Fruit fly (Drosophila melanogaster) whole organism, embryonic: ENCODE results near the gene Pxn.

Experiments
- Ada2b ChIP-seq: fragments of 200-800 bp; sonication (Bioruptor generic); IDR thresholded peaks from 2 replicates; pipeline ENCODE4 v1.3.6; 2022; ENCODE audit warnings: missing biosample characterization, missing genetic modification characterization
- C15 ChIP-seq: fragments of 200-800 bp; sonication (Bioruptor generic); IDR thresholded peaks from 3 replicates; pipeline ENCODE4 v1.3.6; 2022; ENCODE audit warnings: missing biosample characterization, missing genetic modification characterization
- CG10209 ChIP-seq: fragments of 200-800 bp; sonication (Bioruptor generic); optimal IDR thresholded peaks from 3 replicates; lab custom pipeline; 2017; ENCODE audit warnings: missing biosample characterization, mild to moderate bottlenecking, missing genetic modification characterization, missing genetic modification reagents
- CG10959 ChIP-seq: fragments of 200-800 bp; sonication (Bioruptor generic); IDR thresholded peaks from 2 replicates; pipeline ENCODE4 v1.3.6; 2022; ENCODE audit warnings: missing biosample characterization, missing genetic modification characterization
- CG12071 ChIP-seq: fragments of 200-800 bp; sonication (Bioruptor generic); optimal IDR thresholded peaks from 3 replicates; lab custom pipeline; 2018; ENCODE audit warnings: missing biosample characterization, mild to moderate bottlenecking, missing genetic modification characterization
- CG14860 ChIP-seq: fragments of 200-800 bp; sonication (Bioruptor generic); IDR thresholded peaks from 3 replicates; pipeline ENCODE4 v1.3.6; 2022; ENCODE audit warnings: missing biosample characterization, missing genetic modification characterization; ENCODE audit not compliant: partially characterized antibody
- CG17359 ChIP-seq: fragments of 200-800 bp; sonication (Bioruptor generic); optimal IDR thresholded peaks from 3 replicates; lab custom pipeline; 2018; ENCODE audit warnings: missing biosample characterization, mild to moderate bottlenecking, missing genetic modification characterization, moderate library complexity
- CG17912 ChIP-seq: fragments of 200-800 bp; sonication (Bioruptor generic); optimal IDR thresholded peaks from 2 replicates; lab custom pipeline; 2018; ENCODE audit warnings: missing biosample characterization, mild to moderate bottlenecking, missing genetic modification characterization
- CG30020 ChIP-seq: fragments of 200-800 bp; optimal IDR thresholded peaks from 2 replicates; lab custom pipeline; 2019; ENCODE audit warnings: missing biosample characterization, mild to moderate bottlenecking, missing genetic modification characterization, moderate library complexity
- CG31441 ChIP-seq: fragments of 200-800 bp; sonication (Bioruptor generic); IDR thresholded peaks from 2 replicates; pipeline ENCODE4 v1.3.6; 2022; ENCODE audit warnings: missing biosample characterization, missing genetic modification characterization
- CG32772 ChIP-seq: fragments of 200-800 bp; sonication (Bioruptor generic); IDR thresholded peaks from 2 replicates; pipeline ENCODE4 v1.3.6; 2022; ENCODE audit warnings: missing biosample characterization, missing genetic modification characterization
- CG33557 ChIP-seq: fragments of 200-800 bp; sonication (Bioruptor generic); optimal IDR thresholded peaks from 2 replicates; lab custom pipeline; 2019; ENCODE audit warnings: missing biosample characterization, mild to moderate bottlenecking, missing genetic modification characterization, moderate library complexity
- CG34376 ChIP-seq: fragments of 200-800 bp; sonication (Bioruptor generic); optimal IDR thresholded peaks from 2 replicates; lab custom pipeline; 2018; ENCODE audit warnings: missing biosample characterization, mild to moderate bottlenecking, missing genetic modification characterization
- CG3995 ChIP-seq: fragments of 200-800 bp; sonication (Bioruptor generic); optimal IDR thresholded peaks from 3 replicates; lab custom pipeline; 2016; ENCODE audit warnings: missing biosample characterization, missing genetic modification characterization
- CG4424 ChIP-seq: fragments of 200-800 bp; sonication (Bioruptor generic); optimal IDR thresholded peaks from 3 replicates; lab custom pipeline; 2016; ENCODE audit warnings: missing biosample characterization, missing genetic modification characterization
- CG6683 ChIP-seq: fragments of 200-800 bp; sonication (Bioruptor generic); optimal IDR thresholded peaks from 2 replicates; lab custom pipeline; 2017; ENCODE audit warnings: missing biosample characterization, mild to moderate bottlenecking, missing genetic modification characterization, missing genetic modification reagents
- CG7271 ChIP-seq: fragments of 200-800 bp; sonication (Bioruptor generic); optimal IDR thresholded peaks from 2 replicates; lab custom pipeline; 2018; ENCODE audit warnings: missing biosample characterization, mild to moderate bottlenecking, missing genetic modification characterization, moderate library complexity
- CG7839 ChIP-seq: fragments of 200-800 bp; sonication (Bioruptor generic); optimal IDR thresholded peaks from 3 replicates; lab custom pipeline; 2018; ENCODE audit warnings: missing biosample characterization, mild to moderate bottlenecking, missing genetic modification characterization, moderate library complexity
- CG7963 ChIP-seq: fragments of 200-800 bp; sonication (Bioruptor generic); IDR thresholded peaks from 3 replicates; pipeline ENCODE4 v1.3.6; 2022; ENCODE audit warnings: missing biosample characterization, missing genetic modification characterization; ENCODE audit not compliant: partially characterized antibody
- CoRest ChIP-seq: fragments of 200-800 bp; sonication (Bioruptor generic); optimal IDR thresholded peaks from 3 replicates; lab custom pipeline; 2018; ENCODE audit warnings: missing biosample characterization, mild to moderate bottlenecking, missing genetic modification characterization, moderate library complexity
- D19B ChIP-seq: fragments of 200-800 bp; sonication (Bioruptor generic); optimal IDR thresholded peaks from 2 replicates; lab custom pipeline; 2017; ENCODE audit warnings: missing biosample characterization, mild to moderate bottlenecking, missing genetic modification characterization
- Deaf1 ChIP-seq: fragments of 200-800 bp; optimal IDR thresholded peaks from 3 replicates; lab custom pipeline; 2019; ENCODE audit warnings: missing biosample characterization, mild to moderate bottlenecking, missing genetic modification characterization, moderate library complexity
- Dek ChIP-seq: fragments of 200-800 bp; sonication (Bioruptor generic); optimal IDR thresholded peaks from 3 replicates; lab custom pipeline; 2019; ENCODE audit warnings: missing biosample characterization, mild to moderate bottlenecking, missing genetic modification characterization, moderate library complexity
- Doc3 ChIP-seq: fragments of 200-800 bp; sonication (Bioruptor generic); IDR thresholded peaks from 3 replicates; pipeline ENCODE4 v1.3.6; 2022; ENCODE audit warnings: missing biosample characterization, missing genetic modification characterization; ENCODE audit not compliant: partially characterized antibody
- Hey ChIP-seq: fragments of 200-800 bp; sonication (Bioruptor generic); optimal IDR thresholded peaks from 3 replicates; lab custom pipeline; 2018; ENCODE audit warnings: missing biosample characterization, mild to moderate bottlenecking, missing genetic modification characterization
- Hmr ChIP-seq: fragments of 200-800 bp; sonication (Bioruptor generic); optimal IDR thresholded peaks from 3 replicates; lab custom pipeline; 2017; ENCODE audit warnings: mild to moderate bottlenecking, missing biosample characterization, missing genetic modification reagents, missing genetic modification characterization
- Hmx ChIP-seq: fragments of 200-800 bp; sonication (Bioruptor generic); optimal IDR thresholded peaks from 2 replicates; lab custom pipeline; 2016; ENCODE audit warnings: missing biosample characterization, missing genetic modification characterization
- Lpt ChIP-seq: fragments of >200 bp; optimal IDR thresholded peaks from 2 replicates; lab custom pipeline; 2018; ENCODE audit warnings: missing biosample characterization, missing genetic modification characterization
- Med ChIP-seq: fragments of 200-800 bp; sonication (Bioruptor generic); peaks from one replicate; lab custom pipeline; 2016; ENCODE audit warnings: missing biosample characterization, missing genetic modification characterization, mild to moderate bottlenecking, inconsistent platforms, moderate library complexity
- Spps ChIP-seq: fragments of 200-800 bp; sonication (Bioruptor generic); optimal IDR thresholded peaks from 2 replicates; lab custom pipeline; 2018; ENCODE audit warnings: missing biosample characterization, mild to moderate bottlenecking, missing genetic modification characterization
- aop ChIP-seq: fragments of 200-800 bp; sonication (Bioruptor generic); IDR thresholded peaks from 2 replicates; pipeline ENCODE4 v1.3.6; 2022; ENCODE audit warnings: missing biosample characterization, missing genetic modification characterization
- ato ChIP-seq: fragments of 200-800 bp; sonication (Bioruptor generic); IDR thresholded peaks from 2 replicates; pipeline ENCODE4 v1.3.6; 2022; ENCODE audit warnings: missing biosample characterization, missing genetic modification characterization; ENCODE audit not compliant: partially characterized antibody
- bigmax ChIP-seq: fragments of 200-800 bp; sonication (Bioruptor generic); optimal IDR thresholded peaks from 2 replicates; lab custom pipeline; 2018; ENCODE audit warnings: missing biosample characterization, mild to moderate bottlenecking, missing genetic modification characterization
- chif ChIP-seq, 2 experiments: fragments of 200-800 bp; sonication (Bioruptor generic); optimal IDR thresholded peaks; 3 replicates each; lab custom pipeline; 2016; ENCODE audit warnings: missing biosample characterization in 2 of 2, missing genetic modification characterization in 2 of 2
- disco-r ChIP-seq: fragments of 200-800 bp; sonication (Bioruptor generic); optimal IDR thresholded peaks from 2 replicates; lab custom pipeline; 2016; ENCODE audit warnings: missing biosample characterization, missing genetic modification characterization
- dpn ChIP-seq, 2 experiments: fragments of 200-800 bp; sonication (Bioruptor generic); optimal IDR thresholded peaks; 3 replicates each; lab custom pipeline; 2016; ENCODE audit warnings: missing biosample characterization in 2 of 2, missing genetic modification characterization in 2 of 2
- ewg ChIP-seq: fragments of 200-800 bp; sonication (Bioruptor generic); optimal IDR thresholded peaks from 3 replicates; lab custom pipeline; 2017; ENCODE audit warnings: mild to moderate bottlenecking, missing biosample characterization, missing genetic modification reagents, missing genetic modification characterization
- fd3F ChIP-seq: fragments of 200-800 bp; sonication (Bioruptor generic); optimal IDR thresholded peaks from 2 replicates; lab custom pipeline; 2018; ENCODE audit warnings: missing biosample characterization, mild to moderate bottlenecking, missing genetic modification characterization, moderate library complexity
- knrl ChIP-seq: fragments of 200-800 bp; sonication (Bioruptor generic); IDR thresholded peaks from 3 replicates; pipeline ENCODE4 v1.3.6; 2022; ENCODE audit warnings: missing biosample characterization, missing genetic modification characterization; ENCODE audit not compliant: partially characterized antibody
- lbe ChIP-seq: fragments of 200-800 bp; sonication (Bioruptor generic); optimal IDR thresholded peaks from 2 replicates; lab custom pipeline; 2016; ENCODE audit warnings: missing biosample characterization, mild to moderate bottlenecking, missing genetic modification characterization
- nerfin-1 ChIP-seq: fragments of 200-800 bp; sonication (Bioruptor generic); optimal IDR thresholded peaks from 3 replicates; lab custom pipeline; 2019; ENCODE audit warnings: missing biosample characterization, mild to moderate bottlenecking, missing genetic modification characterization, moderate library complexity
- nom ChIP-seq: fragments of 200-800 bp; sonication (Bioruptor generic); optimal IDR thresholded peaks from 2 replicates; lab custom pipeline; 2017; ENCODE audit warnings: missing biosample characterization, missing genetic modification characterization, mild to moderate bottlenecking, moderate library complexity, missing genetic modification reagents
- otp ChIP-seq: fragments of 200-800 bp; sonication (Bioruptor generic); IDR thresholded peaks from 3 replicates; pipeline ENCODE4, ENCODE4 v1.3.6; 2022; ENCODE audit warnings: missing biosample characterization, missing genetic modification characterization
- pho ChIP-seq: fragments of 200-800 bp; sonication (Bioruptor generic); optimal IDR thresholded peaks from 2 replicates; lab custom pipeline; 2016; ENCODE audit warnings: missing biosample characterization, missing genetic modification characterization
- phol ChIP-seq: fragments of 200-800 bp; sonication (Bioruptor generic); optimal IDR thresholded peaks from 3 replicates; lab custom pipeline; 2018; ENCODE audit warnings: missing biosample characterization, mild to moderate bottlenecking, missing genetic modification characterization, moderate library complexity
- salm ChIP-seq: fragments of 200-800 bp; sonication (Bioruptor generic); optimal IDR thresholded peaks from 2 replicates; lab custom pipeline; 2018; ENCODE audit warnings: missing biosample characterization, mild to moderate bottlenecking, missing genetic modification characterization
- sens-2 ChIP-seq: fragments of 200-800 bp; sonication (Bioruptor generic); IDR thresholded peaks from 2 replicates; pipeline ENCODE4 v1.3.6; 2022; ENCODE audit warnings: missing biosample characterization, missing genetic modification characterization
- seq ChIP-seq: fragments of 200-800 bp; sonication (Bioruptor generic); IDR thresholded peaks from 2 replicates; pipeline ENCODE4 v1.3.6; 2022; ENCODE audit warnings: missing biosample characterization, missing genetic modification characterization
- sim ChIP-seq: fragments of 200-800 bp; sonication (Bioruptor generic); IDR thresholded peaks from 2 replicates; pipeline ENCODE4 v1.3.6; 2022; ENCODE audit warnings: missing biosample characterization, missing genetic modification characterization
- slp2 ChIP-seq: fragments of 200-800 bp; sonication (Bioruptor generic); optimal IDR thresholded peaks from 2 replicates; lab custom pipeline; 2016; ENCODE audit warnings: missing biosample characterization, missing genetic modification characterization
- so ChIP-seq: fragments of 200-800 bp; sonication (Bioruptor generic); IDR thresholded peaks from 3 replicates; pipeline ENCODE4 v1.3.6; 2022; ENCODE audit warnings: missing biosample characterization, missing genetic modification characterization

The Pxn gene

dm6 chr3L:2571975-2572374, 57.9 kb downstream of the Pxn start:
- TF ChIP-seq CG10209 (GFP tag; lab: Kevin White, UChicago) (no peak), ato (no peak), Hmx (GFP tag; lab: Kevin White, UChicago) (no peak), C15 (GFP tag; lab: Robert Waterston, UW) (no peak), pho (GFP tag; lab: Kevin White, UChicago) (no peak), fd3F (GFP tag; lab: Kevin White, UChicago) (no peak), CG7839 (tag; lab: Kevin White, UChicago) (peak; percentile 46), CoRest (tag; lab: Kevin White, UChicago) (no peak), CG6683 (GFP tag; lab: Kevin White, UChicago) (no peak), phol (tag; lab: Kevin White, UChicago) (no peak), sim (no peak), Dek (no peak), dpn (GFP tag; optimal IDR thresholded peaks at IDR 0.05; lab: Kevin White, UChicago) (no peak), lbe (no peak), CG30020 (tag; lab: Kevin White, UChicago) (no peak), so (GFP tag; lab: Robert Waterston, UW) (no peak), CG4424 (GFP tag; lab: Kevin White, UChicago) (peak; percentile 15), Ada2b (GFP tag; lab: Robert Waterston, UW) (peak; percentile 69), knrl (no peak), nom (no peak), Med (GFP tag; lab: Kevin White, UChicago) (peak; percentile 93), CG33557 (no peak), Doc3 (GFP tag; lab: Robert Waterston, UW) (no peak), disco-r (no peak), Hey (tag; lab: Kevin White, UChicago) (no peak), D19B (no peak), bigmax (GFP tag; lab: Kevin White, UChicago) (no peak), slp2 (GFP tag; lab: Kevin White, UChicago) (no peak), salm (tag; lab: Kevin White, UChicago) (no peak), CG7963 (GFP tag; lab: Robert Waterston, UW) (no peak), CG12071 (GFP tag; lab: Kevin White, UChicago) (no peak), CG31441 (GFP tag; lab: Robert Waterston, UW) (peak; percentile 41; the same call in 1 of the 2 replicates), seq (GFP tag; lab: Robert Waterston, UW) (peak; percentile 12; the same call in 1 of the 2 replicates), ewg (no peak), sens-2 (GFP tag; lab: Robert Waterston, UW) (no peak), Hmr (GFP tag; lab: Kevin White, UChicago) (no peak), nerfin-1 (tag; lab: Kevin White, UChicago) (no peak), chif (GFP tag; optimal IDR thresholded peaks at IDR 0.05; lab: Kevin White, UChicago) (no peak), CG7271 (tag; lab: Kevin White, UChicago) (no peak), CG14860 (GFP tag; lab: Robert Waterston, UW) (no peak), aop (GFP tag; lab: Robert Waterston, UW) (no peak), otp (GFP tag; lab: Robert Waterston, UW) (no peak), CG17912 (GFP tag; lab: Kevin White, UChicago) (no peak), CG17359 (tag; lab: Kevin White, UChicago) (peak; percentile 29), CG34376 (GFP tag; lab: Kevin White, UChicago) (no peak), Lpt (no peak), Spps (no peak), CG3995 (GFP tag; lab: Kevin White, UChicago) (peak; percentile 1), Deaf1 (tag; lab: Kevin White, UChicago) (no peak), CG10959 (GFP tag; lab: Robert Waterston, UW) (no peak), CG32772 (peak; percentile 66)
